Worm (Caenorhabditis elegans) whole organism, late embryonic: ENCODE results near the gene ceh-53.

Experiments used
- C08G9.2 ChIP-seq: sonication (generic microtip); optimal IDR thresholded peaks from 2 replicates; lab custom pipeline; 2016; ENCODE audit warnings: mild to moderate bottlenecking, missing genetic modification characterization, moderate library complexity, missing compliant biosample characterization
- T23F11.4 ChIP-seq: fragments of 200-800 bp; sonication (Bioruptor generic); optimal IDR thresholded peaks from 2 replicates; lab custom pipeline; 2018; ENCODE audit warnings: mild to moderate bottlenecking, missing genetic modification characterization, missing compliant biosample characterization
- ama-1 ChIP-seq: fragments of 150-350 bp; optimal IDR thresholded peaks from 2 replicates; lab custom pipeline; 2014
- ceh-9 ChIP-seq: sonication (generic microtip); optimal IDR thresholded peaks from 2 replicates; lab custom pipeline; 2016; ENCODE audit warnings: mild to moderate bottlenecking, missing genetic modification characterization, inconsistent platforms, missing compliant biosample characterization
- ets-4 ChIP-seq: sonication (generic microtip); optimal IDR thresholded peaks from 2 replicates; lab custom pipeline; 2016; ENCODE audit warnings: missing genetic modification characterization, missing compliant biosample characterization
- gmeb-2 ChIP-seq: sonication (generic microtip); optimal IDR thresholded peaks from 2 replicates; lab custom pipeline; 2016; ENCODE audit warnings: missing genetic modification characterization, inconsistent platforms, missing compliant biosample characterization
- hlh-15 ChIP-seq: sonication (generic microtip); optimal IDR thresholded peaks from 2 replicates; lab custom pipeline; 2016; ENCODE audit warnings: missing genetic modification characterization, missing compliant biosample characterization
- hlh-30 ChIP-seq: sonication (generic microtip); optimal IDR thresholded peaks from 2 replicates; lab custom pipeline; 2017; ENCODE audit warnings: antibody characterized with exemption, missing genetic modification characterization, missing compliant biosample characterization; ENCODE audit not compliant: insufficient read depth
- odd-2 ChIP-seq: sonication (generic microtip); optimal IDR thresholded peaks from 2 replicates; lab custom pipeline; 2017; ENCODE audit warnings: antibody characterized with exemption, mild to moderate bottlenecking, missing genetic modification characterization, missing compliant biosample characterization
- pat-9 ChIP-seq: fragments of 200-800 bp; sonication (Bioruptor generic); optimal IDR thresholded peaks from 2 replicates; lab custom pipeline; 2018; ENCODE audit warnings: mild to moderate bottlenecking, missing genetic modification characterization, moderate library complexity, missing compliant biosample characterization
- pha-4 ChIP-seq: fragments of 150-350 bp; optimal IDR thresholded peaks from 2 replicates; lab custom pipeline; 2018; ENCODE audit warnings: missing biosample characterization, missing genetic modification reagents, missing genetic modification characterization
- ref-2 ChIP-seq: sonication (generic microtip); optimal IDR thresholded peaks from 2 replicates; lab custom pipeline; 2016; ENCODE audit warnings: missing genetic modification characterization, missing compliant biosample characterization

- no peak for TF ChIP-seq ref-2
- no peak for TF ChIP-seq ceh-9 (tag; lab: Kevin White, UChicago)
- TF ChIP-seq hlh-15 (tag; lab: Kevin White, UChicago), result no peak
- no peak for TF ChIP-seq hlh-30 (tag; lab: Kevin White, UChicago)
- no peak for TF ChIP-seq pat-9 (tag; lab: Kevin White, UChicago)
- TF ChIP-seq ama-1 (lab: Kevin White, UChicago), result no peak
- TF ChIP-seq pha-4, result no peak
- TF ChIP-seq ets-4 (tag; lab: Kevin White, UChicago), result no peak
- TF ChIP-seq C08G9.2 (tag; lab: Kevin White, UChicago), result no peak
- no peak for TF ChIP-seq gmeb-2 (tag; lab: Kevin White, UChicago)
- no peak for TF ChIP-seq odd-2 (tag; lab: Kevin White, UChicago)
- no peak for TF ChIP-seq T23F11.4 (GFP tag; lab: Kevin White, UChicago)
Observed at ce11 chrIV:3463254-3463653, 34.8 kb upstream of the ceh-53 start, which contains the start of gene F58E2.4.
